Worm (Caenorhabditis elegans) whole organism, L2 larva: Measurements from ENCODE around the gene T24C12.3.

ENCODE experiments used
- C34F6.9 ChIP-seq: fragments of 150-350 bp; optimal IDR thresholded peaks from 2 replicates; lab custom pipeline; 2014; ENCODE audit warnings: missing biosample characterization, missing genetic modification characterization
- F13H6.1 ChIP-seq: sonication (generic microtip); optimal IDR thresholded peaks from 2 replicates; lab custom pipeline; 2016; ENCODE audit warnings: missing genetic modification characterization, missing compliant biosample characterization
- R02D3.7 ChIP-seq: fragments of 150-350 bp; optimal IDR thresholded peaks from 2 replicates; lab custom pipeline; 2014; ENCODE audit warnings: missing biosample characterization, missing genetic modification characterization
- Y55F3AM.14 ChIP-seq: fragments of 200-800 bp; sonication (Bioruptor generic); optimal IDR thresholded peaks from 2 replicates; lab custom pipeline; 2018; ENCODE audit warnings: mild to moderate bottlenecking, missing genetic modification characterization, missing compliant biosample characterization
- ZK546.5 ChIP-seq: sonication (generic microtip); optimal IDR thresholded peaks from 2 replicates; lab custom pipeline; 2017; ENCODE audit warnings: missing biosample characterization, missing genetic modification characterization
- alr-1 ChIP-seq: fragments of 150-350 bp; optimal IDR thresholded peaks from 2 replicates; lab custom pipeline; 2014; ENCODE audit warnings: missing biosample characterization, missing genetic modification characterization
- aly-2 ChIP-seq: fragments of 150-350 bp; optimal IDR thresholded peaks from 2 replicates; lab custom pipeline; 2014; ENCODE audit warnings: missing biosample characterization, missing genetic modification characterization
- ama-1 ChIP-seq: fragments of 150-350 bp; optimal IDR thresholded peaks from 2 replicates; lab custom pipeline; 2018; ENCODE audit warnings: inconsistent platforms
- ceh-16 ChIP-seq: fragments of 150-350 bp; optimal IDR thresholded peaks from 2 replicates; lab custom pipeline; 2014; ENCODE audit warnings: missing biosample characterization, missing genetic modification characterization
- ceh-82 ChIP-seq: fragments of 150-350 bp; optimal IDR thresholded peaks from 2 replicates; lab custom pipeline; 2014; ENCODE audit warnings: missing biosample characterization, missing genetic modification characterization
- dmd-4 ChIP-seq: sonication (generic microtip); optimal IDR thresholded peaks from 2 replicates; lab custom pipeline; 2017; ENCODE audit warnings: missing biosample characterization, missing genetic modification characterization
- egl-27 ChIP-seq: sonication (generic microtip); optimal IDR thresholded peaks from 3 replicates; lab custom pipeline; 2017; ENCODE audit warnings: missing biosample characterization, missing genetic modification reagents, missing genetic modification characterization
- fos-1 ChIP-seq: fragments of 150-350 bp; optimal IDR thresholded peaks from 2 replicates; lab custom pipeline; 2014; ENCODE audit warnings: missing biosample characterization, missing genetic modification characterization
- gmeb-1 ChIP-seq: fragments of 150-350 bp; optimal IDR thresholded peaks from 2 replicates; lab custom pipeline; 2014; ENCODE audit warnings: missing biosample characterization, missing genetic modification characterization
- lin-13 ChIP-seq: fragments of 150-350 bp; optimal IDR thresholded peaks from 2 replicates; lab custom pipeline; 2014; ENCODE audit warnings: missing biosample characterization, missing genetic modification reagents, missing genetic modification characterization
- lin-39 ChIP-seq: fragments of 150-350 bp; optimal IDR thresholded peaks from 2 replicates; lab custom pipeline; 2014; ENCODE audit warnings: missing biosample characterization, missing genetic modification reagents, missing genetic modification characterization
- lsy-2 ChIP-seq, 2 experiments: fragments of 150-350 bp in 1 of 2; sonication (generic microtip) in 1 of 2; optimal IDR thresholded peaks; 2 replicates each; lab custom pipeline; 2014 to 2017; ENCODE audit warnings: missing biosample characterization in 2 of 2, missing genetic modification characterization in 2 of 2
- mbf-1 ChIP-seq: sonication (generic microtip); optimal IDR thresholded peaks from 2 replicates; lab custom pipeline; 2017; ENCODE audit warnings: missing biosample characterization, missing genetic modification characterization
- mdl-1 ChIP-seq, 2 experiments: fragments of 150-350 bp in 1 of 2; sonication (generic microtip) in 1 of 2; optimal IDR thresholded peaks; 2 replicates each; lab custom pipeline; 2017; ENCODE audit warnings: missing biosample characterization in 2 of 2, missing genetic modification characterization in 2 of 2
- nhr-11 ChIP-seq: fragments of 150-350 bp; optimal IDR thresholded peaks from 2 replicates; lab custom pipeline; 2014; ENCODE audit warnings: missing biosample characterization, missing genetic modification characterization
- nhr-129 ChIP-seq: fragments of 150-350 bp; optimal IDR thresholded peaks from 2 replicates; lab custom pipeline; 2014; ENCODE audit warnings: missing biosample characterization, missing genetic modification characterization
- nhr-21 ChIP-seq: fragments of 150-350 bp; optimal IDR thresholded peaks from 2 replicates; lab custom pipeline; 2014; ENCODE audit warnings: missing biosample characterization, missing genetic modification characterization
- nhr-23 ChIP-seq: fragments of 150-350 bp; optimal IDR thresholded peaks from 2 replicates; lab custom pipeline; 2014; ENCODE audit warnings: missing biosample characterization, missing genetic modification reagents, missing genetic modification characterization
- nhr-237 ChIP-seq: fragments of 150-350 bp; optimal IDR thresholded peaks from 2 replicates; lab custom pipeline; 2014; ENCODE audit warnings: missing biosample characterization, missing genetic modification characterization
- nhr-25 ChIP-seq: fragments of 150-350 bp; sonication (generic microtip); optimal IDR thresholded peaks from 3 replicates; lab custom pipeline; 2014; ENCODE audit warnings: missing biosample characterization, missing genetic modification characterization
- nhr-6 ChIP-seq: fragments of 150-350 bp; optimal IDR thresholded peaks from 2 replicates; lab custom pipeline; 2014; ENCODE audit warnings: missing biosample characterization, missing genetic modification characterization
- peb-1 ChIP-seq: fragments of 150-350 bp; optimal IDR thresholded peaks from 2 replicates; lab custom pipeline; 2014; ENCODE audit warnings: missing biosample characterization, missing genetic modification characterization
- sem-4 ChIP-seq: fragments of 150-350 bp; optimal IDR thresholded peaks from 2 replicates; lab custom pipeline; 2014; ENCODE audit warnings: missing biosample characterization, missing genetic modification reagents, missing genetic modification characterization
- sma-3 ChIP-seq: sonication (generic microtip); optimal IDR thresholded peaks from 2 replicates; lab custom pipeline; 2016; ENCODE audit warnings: missing genetic modification reagents, missing genetic modification characterization, missing compliant biosample characterization
- sma-9 ChIP-seq, 2 experiments: fragments of 150-350 bp in 1 of 2; sonication (generic microtip) in 1 of 2; optimal IDR thresholded peaks; 2 replicates each; lab custom pipeline; 2014 to 2016; ENCODE audit warnings: missing genetic modification characterization in 2 of 2, mild to moderate bottlenecking in 1 of 2, missing biosample characterization in 1 of 2, missing compliant biosample characterization in 1 of 2, missing genetic modification reagents in 1 of 2, moderate library complexity in 1 of 2
- unc-55 ChIP-seq: fragments of 150-350 bp; sonication (generic microtip); optimal IDR thresholded peaks from 3 replicates; lab custom pipeline; 2014; ENCODE audit warnings: missing biosample characterization, missing genetic modification reagents, missing genetic modification characterization
- ztf-1 ChIP-seq: fragments of 200-800 bp; sonication (Bioruptor generic); conservative IDR thresholded peaks from 2 replicates; pipeline ENCODE4 v1.3.6; 2022; ENCODE audit warnings: missing genetic modification characterization, missing compliant biosample characterization

T24C12.3 gene

ce11 chrX:2204963-2205362 is 1.3 kb upstream of the T24C12.3 start, which contains the start of gene T24C12.4:
Gene T24C12.4, minus strand, starts transcription at chrX:2205063.
- TF ChIP-seq F13H6.1 (tag; lab: Kevin White, UChicago), result no peak
- TF ChIP-seq mbf-1 (tag; lab: Kevin White, UChicago), result no peak
- TF ChIP-seq egl-27 (tag; lab: Kevin White, UChicago), result no peak
- no peak for TF ChIP-seq unc-55 (GFP tag; lab: Kevin White, UChicago)
- no peak for TF ChIP-seq nhr-11 (tag; lab: Kevin White, UChicago)
- TF ChIP-seq fos-1 (tag; lab: Kevin White, UChicago), result no peak

- no peak for TF ChIP-seq lin-13 (GFP tag; lab: Kevin White, UChicago)
These were observed 4.6 kb downstream of the T24C12.3 start, which contains the start of gene T24C12.1 for ce11 chrX:2199140-2199539. Gene T24C12.1, plus strand, starts transcription at chrX:2199440.

DNA sequence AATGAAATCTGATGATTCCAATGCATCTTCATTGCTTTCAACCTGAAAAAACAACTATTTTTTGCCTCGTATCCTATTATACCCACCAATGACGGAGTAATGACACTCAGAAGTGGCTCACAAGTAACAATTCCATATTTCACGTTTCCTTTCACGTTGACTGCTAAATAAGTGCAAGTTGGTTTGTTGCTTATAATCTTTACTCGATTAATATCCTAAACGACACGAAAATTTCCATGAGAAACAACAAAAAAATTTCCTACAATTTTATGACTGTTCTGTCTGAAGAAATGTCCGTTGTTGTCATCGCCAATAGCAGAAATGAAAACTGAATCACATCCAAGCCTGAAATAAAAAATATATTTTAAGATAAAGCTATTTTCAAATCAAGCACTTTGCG is 6.2 kb downstream of the T24C12.3 start:
- TF ChIP-seq nhr-25 (tag; lab: Kevin White, UChicago) (no peak), dmd-4 (tag; lab: Kevin White, UChicago) (no peak), ama-1 (no peak), peb-1 (tag; lab: Kevin White, UChicago) (no peak), C34F6.9 (tag; lab: Kevin White, UChicago) (no peak), alr-1 (no peak), R02D3.7 (tag; lab: Kevin White, UChicago) (no peak), sem-4 (tag; lab: Kevin White, UChicago) (no peak), mdl-1 (tag; optimal IDR thresholded peaks at IDR 0.05; lab: Kevin White, UChicago) (no peak), ceh-16 (tag; lab: Kevin White, UChicago) (no peak), Y55F3AM.14 (GFP tag; lab: Kevin White, UChicago) (no peak), nhr-237 (tag; lab: Kevin White, UChicago) (no peak), lsy-2 (tag; optimal IDR thresholded peaks at IDR 0.05; lab: Kevin White, UChicago) (no peak), ztf-1 (GFP tag; lab: Robert Waterston, UW) (no peak)

ce11 chrX:2191925-2192554 is 11.7 kb downstream of the T24C12.3 start, which contains the start of gene gap-1:
Gene gap-1, plus strand, starts transcription at chrX:2192504.
- peak; percentile 11 for TF ChIP-seq egl-27 (tag; lab: Kevin White, UChicago)
- TF ChIP-seq gmeb-1 (tag; lab: Kevin White, UChicago), result no peak
- TF ChIP-seq ZK546.5 (tag; lab: Kevin White, UChicago), result no peak

ce11 chrX:2190740-2191139 is 13.0 kb downstream of the T24C12.3 start:
- no peak for TF ChIP-seq mdl-1 (tag; optimal IDR thresholded peaks at IDR 0.05; lab: Kevin White, UChicago)
- TF ChIP-seq ceh-82, result no peak
- no peak for TF ChIP-seq sma-9 (GFP tag; optimal IDR thresholded peaks at IDR 0.05; lab: Kevin White, UChicago)
- TF ChIP-seq sma-9 (tag; optimal IDR thresholded peaks at IDR 0.05; lab: Kevin White, UChicago), result no peak
- no peak for TF ChIP-seq nhr-21 (tag; lab: Kevin White, UChicago)
- TF ChIP-seq ZK546.5 (tag; lab: Kevin White, UChicago), result no peak
- no peak for TF ChIP-seq fos-1 (tag; lab: Kevin White, UChicago)
- no peak for TF ChIP-seq lin-39 (tag; lab: Kevin White, UChicago)
- TF ChIP-seq unc-55 (GFP tag; lab: Kevin White, UChicago), result no peak
- no peak for TF ChIP-seq nhr-129 (tag; lab: Kevin White, UChicago)
- no peak for TF ChIP-seq sma-3
- TF ChIP-seq lin-13 (GFP tag; lab: Kevin White, UChicago), result no peak
- no peak for TF ChIP-seq nhr-237 (tag; lab: Kevin White, UChicago)
- no peak for TF ChIP-seq nhr-11 (tag; lab: Kevin White, UChicago)
- TF ChIP-seq aly-2 (tag; lab: Kevin White, UChicago), result no peak

- TF ChIP-seq lin-13 (GFP tag; lab: Kevin White, UChicago) (no peak), sma-9 (GFP tag; optimal IDR thresholded peaks at IDR 0.05; lab: Kevin White, UChicago) (peak; percentile 13), sma-9 (tag; optimal IDR thresholded peaks at IDR 0.05; lab: Kevin White, UChicago) (no peak), nhr-23 (tag; lab: Kevin White, UChicago) (no peak), F13H6.1 (tag; lab: Kevin White, UChicago) (peak; percentile 21), nhr-6 (tag; lab: Kevin White, UChicago) (no peak)
- TF ChIP-seq, all 48 proteins: peak for 2
These were observed 14.8 kb downstream of the T24C12.3 start for ce11 chrX:2188885-2189284.
